Worm (Caenorhabditis elegans): ENCODE measurements around the gene F13A7.1.
"Not testable (repeated sequence)": the region's sequence is repeated elsewhere in the genome, so short reads cannot be mapped to it uniquely, and the experiment has no call there.

The F13A7.1 gene

ce11 chrV:16338287-16339092 lies 39.3 kb downstream of the F13A7.1 start, which contains the start of gene slc-9B.2 (continued):
- TF ChIP-seq attf-6 (GFP tag; IDR thresholded peaks at IDR 0.05) (peak; percentile 76; the same call in 1 of the 2 replicates), nhr-90 (tag; optimal IDR thresholded peaks at IDR 0.05) (peak; percentile 41), ceh-100 (GFP tag; IDR thresholded peaks at IDR 0.05) (peak; percentile 10; the same call in 1 of the 2 replicates), Y56A3A.18 (GFP tag; IDR thresholded peaks at IDR 0.05) (peak; percentile 60; the same call in 1 of the 2 replicates), tbp1 (GFP tag; optimal IDR thresholded peaks at IDR 0.05) (peak; percentile 85), lin-26 (GFP tag; IDR thresholded peaks at IDR 0.05) (peak; percentile 81; the same call in 1 of the 2 replicates), madf-10 (tag; optimal IDR thresholded peaks at IDR 0.05) (peak; percentile 49), lin-40 (tag; optimal IDR thresholded peaks at IDR 0.05) (peak; percentile 25), snpc-4 (tag; optimal IDR thresholded peaks at IDR 0.05) (peak; percentile 7 to 77 (median 42)), ztf-25 (GFP tag; IDR thresholded peaks at IDR 0.05) (0 out of 2 replicates have a peak, but pooled peaks have one; percentile 40), D2030.7 (GFP tag; IDR thresholded peaks at IDR 0.05) (peak; percentile 63), ceh-40 (GFP tag; IDR thresholded peaks at IDR 0.05) (peak; percentile 34; the same call in 1 of the 2 replicates), efl-1 (GFP tag; optimal IDR thresholded peaks at IDR 0.05) (peak; percentile 2), dox-1 (GFP tag; IDR thresholded peaks at IDR 0.05) (peak; percentile 69; the same call in 1 of the 2 replicates), nfyb-1 (GFP tag; IDR thresholded peaks at IDR 0.05) (peak; percentile 82), F49E8.2 (tag; optimal IDR thresholded peaks at IDR 0.05; ENCODE audit: insufficient read depth) (peak; percentile 54)
- not testable (repeated sequence) for TF ChIP-seq snpc-4 (GFP tag; optimal IDR thresholded peaks at IDR 0.05)

DNA sequence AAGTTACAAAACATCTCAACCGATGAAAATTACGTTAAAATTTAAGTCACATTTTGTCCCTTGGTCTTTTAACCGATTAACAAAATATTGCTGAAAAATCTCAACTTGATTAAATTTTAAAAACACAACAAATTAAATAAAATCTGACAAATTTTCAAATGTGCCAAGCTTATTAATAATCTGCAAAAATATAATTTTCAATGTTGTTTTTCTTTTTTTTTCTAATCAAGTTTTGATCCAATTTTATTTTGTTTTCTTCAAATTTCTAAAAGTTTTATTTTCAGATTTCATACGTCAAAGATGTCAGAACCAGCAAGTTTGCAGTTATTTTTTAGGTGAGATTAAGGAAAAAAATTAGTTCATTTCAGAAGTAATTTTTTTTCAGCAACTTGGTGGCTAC lies 41.4 kb downstream of the F13A7.1 start, which contains the start of gene srw-87:
srw-87 (plus strand) TSS at position 301 of the 400 bp plus-strand sequence.
- TF ChIP-seq madf-10 (tag; optimal IDR thresholded peaks at IDR 0.05) = no peak
- TF ChIP-seq hlh-26 (GFP tag; conservative IDR thresholded peaks at IDR 0.05) = no peak
- no peak for TF ChIP-seq ekl-4 (GFP tag; IDR thresholded peaks at IDR 0.05)
- no peak for TF ChIP-seq lin-26 (GFP tag; IDR thresholded peaks at IDR 0.05)
- TF ChIP-seq B0019.2 (GFP tag; conservative IDR thresholded peaks at IDR 0.05) = no peak
- no peak for TF ChIP-seq F37B4.10 (GFP tag; IDR thresholded peaks at IDR 0.05)
- no peak for TF ChIP-seq ets-4 (GFP tag; optimal IDR thresholded peaks at IDR 0.05)
- TF ChIP-seq athp-1 (tag; optimal IDR thresholded peaks at IDR 0.05) = no peak
- TF ChIP-seq nhr-80 (tag; optimal IDR thresholded peaks at IDR 0.05) = no peak
- no peak for TF ChIP-seq attf-3 (GFP tag; conservative IDR thresholded peaks at IDR 0.05)
- no peak for TF ChIP-seq nhr-120 (GFP tag; IDR thresholded peaks at IDR 0.05)
- TF ChIP-seq xnd-1 (tag; optimal IDR thresholded peaks at IDR 0.05) = no peak
- TF ChIP-seq ztf-18 (tag; optimal IDR thresholded peaks at IDR 0.05) = no peak
- no peak for TF ChIP-seq B0261.1 (tag; optimal IDR thresholded peaks at IDR 0.05)
- no peak for TF ChIP-seq egl-44 (GFP tag; IDR thresholded peaks at IDR 0.05)
- no peak for TF ChIP-seq F22D6.2 (tag; optimal IDR thresholded peaks at IDR 0.05)
- TF ChIP-seq B0035.1 (tag; optimal IDR thresholded peaks at IDR 0.05) = no peak

DNA sequence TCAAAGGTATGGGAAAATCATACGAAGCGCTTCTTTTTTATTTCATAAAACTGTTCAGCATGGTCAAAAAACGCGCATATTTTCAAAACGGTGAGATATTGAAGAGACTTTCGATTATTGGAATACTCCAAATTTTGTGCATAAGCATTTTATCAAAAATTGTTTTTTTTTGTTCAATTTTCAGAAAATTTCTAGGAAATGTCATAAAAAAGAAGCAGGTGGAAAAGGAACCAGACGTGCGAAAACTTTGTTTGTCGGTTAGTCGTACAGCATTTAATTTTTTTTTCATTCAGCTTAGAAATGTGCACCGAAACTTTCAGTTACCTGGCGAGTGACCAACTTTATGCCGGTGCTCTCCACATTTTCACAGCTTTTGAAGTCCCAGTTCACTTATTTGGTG lies 44.3 kb downstream of the F13A7.1 start, which contains the start of gene srh-167:
srh-167 (plus strand) TSS at position 301 of the 400 bp plus-strand sequence.
- no peak for TF ChIP-seq akir-1 (GFP tag; optimal IDR thresholded peaks at IDR 0.05)
- no peak for TF ChIP-seq F39B2.1 (GFP tag; IDR thresholded peaks at IDR 0.05)
- TF ChIP-seq ztf-22 (GFP tag; optimal IDR thresholded peaks at IDR 0.05) = no peak
- no peak for TF ChIP-seq cebp-1 (GFP tag; IDR thresholded peaks at IDR 0.05)
- TF ChIP-seq cebp-1 (tag; optimal IDR thresholded peaks at IDR 0.05) = no peak
